Worm (Caenorhabditis elegans) whole organism, late embryonic: ENCODE results near the gene egl-17.

Experiments used
- C38D4.7 ChIP-seq: fragments of 200-800 bp; sonication (Bioruptor generic); optimal IDR thresholded peaks from 2 replicates; lab custom pipeline; 2018; ENCODE audit warnings: mild to moderate bottlenecking, missing genetic modification characterization, moderate library complexity, missing compliant biosample characterization
- K09A11.1 ChIP-seq: sonication (generic microtip); optimal IDR thresholded peaks from 2 replicates; lab custom pipeline; 2017; ENCODE audit warnings: antibody characterized with exemption, mild to moderate bottlenecking, missing genetic modification characterization, missing compliant biosample characterization; ENCODE audit not compliant: insufficient read depth
- ama-1 ChIP-seq: fragments of 150-350 bp; optimal IDR thresholded peaks from 2 replicates; lab custom pipeline; 2014
- ceh-14 ChIP-seq: sonication (generic microtip); optimal IDR thresholded peaks from 2 replicates; lab custom pipeline; 2016; ENCODE audit warnings: missing genotype, missing genetic modification characterization, missing compliant biosample characterization
- ceh-18 ChIP-seq: sonication (generic microtip); optimal IDR thresholded peaks from 2 replicates; lab custom pipeline; 2016; ENCODE audit warnings: missing genetic modification characterization, missing compliant biosample characterization
- ceh-19 ChIP-seq: fragments of 200-800 bp; sonication (Bioruptor generic); optimal IDR thresholded peaks from 2 replicates; lab custom pipeline; 2018; ENCODE audit warnings: mild to moderate bottlenecking, missing genetic modification characterization, missing compliant biosample characterization
- ceh-45 ChIP-seq: fragments of 200-800 bp; sonication (Bioruptor generic); IDR thresholded peaks from 2 replicates; pipeline ENCODE4 v1.3.6; 2022; ENCODE audit warnings: missing genetic modification reagents, missing genetic modification characterization, missing compliant biosample characterization
- che-1 ChIP-seq: sonication (generic microtip); optimal IDR thresholded peaks from 2 replicates; lab custom pipeline; 2016; ENCODE audit warnings: mild to moderate bottlenecking, missing genetic modification characterization, missing compliant biosample characterization
- elt-2 ChIP-seq: sonication (generic microtip); optimal IDR thresholded peaks from 2 replicates; lab custom pipeline; 2016; ENCODE audit warnings: missing genetic modification reagents, missing genetic modification characterization, missing compliant biosample characterization
- nfya-1 ChIP-seq: sonication (generic microtip); optimal IDR thresholded peaks from 2 replicates; lab custom pipeline; 2017; ENCODE audit warnings: missing genetic modification characterization, mild to moderate bottlenecking, missing compliant biosample characterization, antibody characterized with exemption, moderate library complexity
- pax-1 ChIP-seq: fragments of 150-350 bp; optimal IDR thresholded peaks from 2 replicates; lab custom pipeline; 2014; ENCODE audit warnings: missing biosample characterization, missing genetic modification characterization
- pha-2 ChIP-seq: sonication (generic microtip); optimal IDR thresholded peaks from 2 replicates; lab custom pipeline; 2017; ENCODE audit warnings: mild to moderate bottlenecking, missing genetic modification characterization, missing compliant biosample characterization
- pha-4 ChIP-seq: fragments of 150-350 bp; optimal IDR thresholded peaks from 2 replicates; lab custom pipeline; 2018; ENCODE audit warnings: missing biosample characterization, missing genetic modification reagents, missing genetic modification characterization
- pqm-1 ChIP-seq: sonication (generic microtip); optimal IDR thresholded peaks from 2 replicates; lab custom pipeline; 2016; ENCODE audit warnings: missing genetic modification characterization, missing compliant biosample characterization
- pros-1 ChIP-seq: fragments of 150-350 bp; optimal IDR thresholded peaks from 2 replicates; lab custom pipeline; 2014; ENCODE audit warnings: missing biosample characterization, missing genetic modification reagents, missing genetic modification characterization
- ref-2 ChIP-seq: sonication (generic microtip); optimal IDR thresholded peaks from 2 replicates; lab custom pipeline; 2016; ENCODE audit warnings: missing genetic modification characterization, missing compliant biosample characterization
- sdc-2 ChIP-seq: sonication (generic microtip); optimal IDR thresholded peaks from 2 replicates; lab custom pipeline; 2016; ENCODE audit warnings: missing genotype, missing genetic modification characterization, missing compliant biosample characterization
- tbx-7 ChIP-seq: sonication (generic microtip); optimal IDR thresholded peaks from 2 replicates; lab custom pipeline; 2016; ENCODE audit warnings: missing genotype, missing genetic modification characterization, missing compliant biosample characterization
- zip-5 ChIP-seq: sonication (generic microtip); optimal IDR thresholded peaks from 2 replicates; lab custom pipeline; 2016; ENCODE audit warnings: missing genetic modification characterization, missing compliant biosample characterization

The egl-17 gene

DNA sequence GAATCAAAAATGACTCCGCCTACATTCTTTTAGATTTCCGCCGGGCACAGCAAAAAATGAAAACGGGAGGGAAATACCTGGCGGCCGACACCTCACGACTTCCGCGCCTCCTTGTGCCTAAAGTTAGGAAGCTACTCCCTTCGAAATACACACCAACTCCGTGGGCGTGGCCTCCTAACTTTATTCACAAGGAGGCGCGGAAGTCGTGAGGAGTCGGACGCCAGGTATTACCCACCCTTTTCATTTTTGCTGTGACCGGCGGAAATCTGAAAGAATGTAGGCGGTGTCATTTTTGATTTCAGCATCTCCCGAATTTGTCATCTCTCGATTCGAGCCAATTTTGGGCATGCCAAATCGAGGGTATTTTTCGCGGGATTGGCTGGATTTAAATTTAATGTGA lies 48.6 kb downstream of the egl-17 start:
- TF ChIP-seq pha-2 (no peak), sdc-2 (tag; lab: Kevin White, UChicago) (no peak), ama-1 (lab: Kevin White, UChicago) (no peak), C38D4.7 (GFP tag; lab: Kevin White, UChicago) (no peak), ceh-19 (GFP tag; lab: Kevin White, UChicago) (no peak), tbx-7 (no peak), nfya-1 (tag; lab: Kevin White, UChicago) (no peak), pqm-1 (tag; lab: Kevin White, UChicago) (no peak), elt-2 (tag; lab: Kevin White, UChicago) (no peak), ceh-14 (tag; lab: Kevin White, UChicago) (no peak), ref-2 (tag; lab: Kevin White, UChicago) (no peak), che-1 (tag; lab: Kevin White, UChicago) (no peak), pha-4 (tag; lab: Kevin White, UChicago) (no peak), zip-5 (tag; lab: Kevin White, UChicago) (no peak), pros-1 (tag; lab: Kevin White, UChicago) (no peak), ceh-18 (tag; lab: Kevin White, UChicago) (no peak), K09A11.1 (tag; lab: Kevin White, UChicago) (no peak), ceh-45 (GFP tag; lab: Robert Waterston, UW) (no peak), pax-1 (no peak)
